Worm (Caenorhabditis elegans) whole organism, late embryonic: Measurements from ENCODE around the gene ncr-1.

ENCODE experiments used
- C38D4.7 ChIP-seq: fragments of 200-800 bp; sonication (Bioruptor generic); optimal IDR thresholded peaks from 2 replicates; lab custom pipeline; 2018; ENCODE audit warnings: mild to moderate bottlenecking, missing genetic modification characterization, moderate library complexity, missing compliant biosample characterization
- F13H6.1 ChIP-seq: sonication (generic microtip); optimal IDR thresholded peaks from 2 replicates; lab custom pipeline; 2016; ENCODE audit warnings: missing genetic modification characterization, missing compliant biosample characterization
- K02D7.2 ChIP-seq: sonication (generic microtip); optimal IDR thresholded peaks from 2 replicates; lab custom pipeline; 2017; ENCODE audit warnings: mild to moderate bottlenecking, missing genetic modification characterization, missing compliant biosample characterization
- T23F11.4 ChIP-seq: fragments of 200-800 bp; sonication (Bioruptor generic); optimal IDR thresholded peaks from 2 replicates; lab custom pipeline; 2018; ENCODE audit warnings: mild to moderate bottlenecking, missing genetic modification characterization, missing compliant biosample characterization
- ahr-1 ChIP-seq: sonication (generic microtip); optimal IDR thresholded peaks from 2 replicates; lab custom pipeline; 2016; ENCODE audit warnings: missing genetic modification characterization, missing compliant biosample characterization
- ceh-14 ChIP-seq: sonication (generic microtip); optimal IDR thresholded peaks from 2 replicates; lab custom pipeline; 2016; ENCODE audit warnings: missing genotype, missing genetic modification characterization, missing compliant biosample characterization
- ceh-19 ChIP-seq: fragments of 200-800 bp; sonication (Bioruptor generic); optimal IDR thresholded peaks from 2 replicates; lab custom pipeline; 2018; ENCODE audit warnings: mild to moderate bottlenecking, missing genetic modification characterization, missing compliant biosample characterization
- ceh-22 ChIP-seq: sonication (generic microtip); optimal IDR thresholded peaks from 2 replicates; lab custom pipeline; 2017; ENCODE audit warnings: missing biosample characterization, missing genetic modification characterization
- ceh-24 ChIP-seq: sonication (generic microtip); optimal IDR thresholded peaks from 2 replicates; lab custom pipeline; 2016; ENCODE audit warnings: mild to moderate bottlenecking, missing genetic modification characterization, missing compliant biosample characterization
- ceh-48 ChIP-seq: sonication (generic microtip); optimal IDR thresholded peaks from 2 replicates; lab custom pipeline; 2016; ENCODE audit warnings: missing genetic modification characterization, inconsistent platforms, missing compliant biosample characterization
- ceh-6 ChIP-seq: fragments of 200-800 bp; sonication (Bioruptor generic); optimal IDR thresholded peaks from 2 replicates; lab custom pipeline; 2018; ENCODE audit warnings: mild to moderate bottlenecking, missing genetic modification characterization, missing compliant biosample characterization
- ceh-9 ChIP-seq: sonication (generic microtip); optimal IDR thresholded peaks from 2 replicates; lab custom pipeline; 2016; ENCODE audit warnings: mild to moderate bottlenecking, missing genetic modification characterization, inconsistent platforms, missing compliant biosample characterization
- dve-1 ChIP-seq: sonication (generic microtip); optimal IDR thresholded peaks from 2 replicates; lab custom pipeline; 2017; ENCODE audit warnings: antibody characterized with exemption, mild to moderate bottlenecking, missing genetic modification characterization, missing compliant biosample characterization
- elt-2 ChIP-seq: sonication (generic microtip); optimal IDR thresholded peaks from 2 replicates; lab custom pipeline; 2016; ENCODE audit warnings: missing genetic modification reagents, missing genetic modification characterization, missing compliant biosample characterization
- ets-4 ChIP-seq: sonication (generic microtip); optimal IDR thresholded peaks from 2 replicates; lab custom pipeline; 2016; ENCODE audit warnings: missing genetic modification characterization, missing compliant biosample characterization
- eyg-1 ChIP-seq: sonication (generic microtip); optimal IDR thresholded peaks from 2 replicates; lab custom pipeline; 2016; ENCODE audit warnings: missing genotype, missing genetic modification characterization, missing compliant biosample characterization
- fax-1 ChIP-seq: sonication (generic microtip); optimal IDR thresholded peaks from 2 replicates; lab custom pipeline; 2016; ENCODE audit warnings: missing genotype, missing genetic modification characterization, missing compliant biosample characterization
- fkh-6 ChIP-seq: sonication (generic microtip); optimal IDR thresholded peaks from 2 replicates; lab custom pipeline; 2016; ENCODE audit warnings: missing genetic modification characterization, missing compliant biosample characterization
- gmeb-2 ChIP-seq: sonication (generic microtip); optimal IDR thresholded peaks from 2 replicates; lab custom pipeline; 2016; ENCODE audit warnings: missing genetic modification characterization, inconsistent platforms, missing compliant biosample characterization
- hlh-13 ChIP-seq: fragments of 200-800 bp; sonication (Bioruptor generic); optimal IDR thresholded peaks from 2 replicates; lab custom pipeline; 2018; ENCODE audit warnings: mild to moderate bottlenecking, missing genetic modification characterization, missing compliant biosample characterization
- hlh-30 ChIP-seq: sonication (generic microtip); optimal IDR thresholded peaks from 2 replicates; lab custom pipeline; 2017; ENCODE audit warnings: antibody characterized with exemption, missing genetic modification characterization, missing compliant biosample characterization; ENCODE audit not compliant: insufficient read depth
- hlh-6 ChIP-seq: sonication (generic microtip); optimal IDR thresholded peaks from 2 replicates; lab custom pipeline; 2016; ENCODE audit warnings: missing genotype, missing genetic modification characterization, missing compliant biosample characterization
- hlh-8 ChIP-seq: sonication (generic microtip); optimal IDR thresholded peaks from 2 replicates; lab custom pipeline; 2016; ENCODE audit warnings: missing genotype, missing genetic modification characterization, missing compliant biosample characterization
- lim-6 ChIP-seq: sonication (generic microtip); optimal IDR thresholded peaks from 2 replicates; lab custom pipeline; 2016; ENCODE audit warnings: missing genetic modification characterization, missing compliant biosample characterization
- lin-11 ChIP-seq: fragments of 200-800 bp; sonication (Bioruptor generic); optimal IDR thresholded peaks from 2 replicates; lab custom pipeline; 2018; ENCODE audit warnings: mild to moderate bottlenecking, missing genetic modification characterization, missing compliant biosample characterization
- madf-2 ChIP-seq: sonication (generic microtip); optimal IDR thresholded peaks from 2 replicates; lab custom pipeline; 2017; ENCODE audit warnings: missing genetic modification characterization, missing compliant biosample characterization
- mec-3 ChIP-seq: sonication (generic microtip); optimal IDR thresholded peaks from 2 replicates; lab custom pipeline; 2016; ENCODE audit warnings: borderline replicate concordance, missing genetic modification characterization, missing compliant biosample characterization
- nfya-1 ChIP-seq: sonication (generic microtip); optimal IDR thresholded peaks from 2 replicates; lab custom pipeline; 2017; ENCODE audit warnings: missing genetic modification characterization, mild to moderate bottlenecking, missing compliant biosample characterization, antibody characterized with exemption, moderate library complexity
- nhr-11 ChIP-seq: fragments of 150-350 bp; optimal IDR thresholded peaks from 2 replicates; lab custom pipeline; 2014; ENCODE audit warnings: missing biosample characterization, missing genetic modification characterization
- nhr-232 ChIP-seq: sonication (generic microtip); optimal IDR thresholded peaks from 2 replicates; lab custom pipeline; 2016; ENCODE audit warnings: missing genetic modification characterization, missing compliant biosample characterization
- odd-2 ChIP-seq: sonication (generic microtip); optimal IDR thresholded peaks from 2 replicates; lab custom pipeline; 2017; ENCODE audit warnings: antibody characterized with exemption, mild to moderate bottlenecking, missing genetic modification characterization, missing compliant biosample characterization
- pag-3 ChIP-seq: sonication (generic microtip); optimal IDR thresholded peaks from 2 replicates; lab custom pipeline; 2016; ENCODE audit warnings: missing compliant biosample characterization, missing genetic modification characterization, borderline replicate concordance
- pat-9 ChIP-seq: fragments of 200-800 bp; sonication (Bioruptor generic); optimal IDR thresholded peaks from 2 replicates; lab custom pipeline; 2018; ENCODE audit warnings: mild to moderate bottlenecking, missing genetic modification characterization, moderate library complexity, missing compliant biosample characterization
- pax-1 ChIP-seq: fragments of 150-350 bp; optimal IDR thresholded peaks from 2 replicates; lab custom pipeline; 2014; ENCODE audit warnings: missing biosample characterization, missing genetic modification characterization
- pha-2 ChIP-seq: sonication (generic microtip); optimal IDR thresholded peaks from 2 replicates; lab custom pipeline; 2017; ENCODE audit warnings: mild to moderate bottlenecking, missing genetic modification characterization, missing compliant biosample characterization
- pha-4 ChIP-seq: fragments of 150-350 bp; optimal IDR thresholded peaks from 2 replicates; lab custom pipeline; 2018; ENCODE audit warnings: missing biosample characterization, missing genetic modification reagents, missing genetic modification characterization
- pros-1 ChIP-seq: fragments of 150-350 bp; optimal IDR thresholded peaks from 2 replicates; lab custom pipeline; 2014; ENCODE audit warnings: missing biosample characterization, missing genetic modification reagents, missing genetic modification characterization
- rnt-1 ChIP-seq: sonication (generic microtip); optimal IDR thresholded peaks from 2 replicates; lab custom pipeline; 2016; ENCODE audit warnings: missing genetic modification characterization, missing compliant biosample characterization
- tbx-2 ChIP-seq: sonication (generic microtip); optimal IDR thresholded peaks from 2 replicates; lab custom pipeline; 2016; ENCODE audit warnings: missing genetic modification characterization, missing compliant biosample characterization
- tbx-7 ChIP-seq: sonication (generic microtip); optimal IDR thresholded peaks from 2 replicates; lab custom pipeline; 2016; ENCODE audit warnings: missing genotype, missing genetic modification characterization, missing compliant biosample characterization
- unc-3 ChIP-seq, 2 experiments: fragments of 200-800 bp in 1 of 2; sonication (Bioruptor generic) in 1 of 2; sonication (generic microtip) in 1 of 2; conservative IDR thresholded peaks in 1 of 2; optimal IDR thresholded peaks in 1 of 2; 2 replicates each; pipeline versions ENCODE4 v1.3.6 to Lab custom; 2016 to 2022; ENCODE audit warnings: missing compliant biosample characterization in 2 of 2, missing genetic modification characterization in 2 of 2, missing genetic modification reagents in 1 of 2
- unc-42 ChIP-seq: sonication (generic microtip); optimal IDR thresholded peaks from 2 replicates; lab custom pipeline; 2016; ENCODE audit warnings: missing genotype, missing genetic modification characterization, missing compliant biosample characterization
- unc-55 ChIP-seq: sonication (generic microtip); optimal IDR thresholded peaks from 2 replicates; lab custom pipeline; 2017; ENCODE audit warnings: missing biosample characterization, missing genetic modification reagents, missing genetic modification characterization
- zip-5 ChIP-seq: sonication (generic microtip); optimal IDR thresholded peaks from 2 replicates; lab custom pipeline; 2016; ENCODE audit warnings: missing genetic modification characterization, missing compliant biosample characterization
- ztf-16 ChIP-seq: sonication (generic microtip); optimal IDR thresholded peaks from 2 replicates; lab custom pipeline; 2017; ENCODE audit warnings: missing genetic modification characterization, missing compliant biosample characterization

ncr-1 gene

ce11 chrX:4469297-4469816, 19.3 kb downstream of the ncr-1 start, which contains the start of gene asb-2 (continued):
- TF ChIP-seq madf-2 (tag; lab: Kevin White, UChicago): no peak
- no peak for TF ChIP-seq ceh-24 (tag; lab: Kevin White, UChicago)
- peak; percentile 22 for TF ChIP-seq elt-2 (tag; lab: Kevin White, UChicago)
- TF ChIP-seq pros-1 (tag; lab: Kevin White, UChicago): peak; percentile 26
- TF ChIP-seq rnt-1: no peak
- no peak for TF ChIP-seq lin-11 (tag; lab: Kevin White, UChicago)
- TF ChIP-seq hlh-8: no peak
- TF ChIP-seq nhr-232 (tag; lab: Kevin White, UChicago): no peak
- TF ChIP-seq mec-3: no peak
- TF ChIP-seq ceh-14 (tag; lab: Kevin White, UChicago): no peak
- no peak for TF ChIP-seq hlh-13 (GFP tag; lab: Kevin White, UChicago)
- peak; percentile 88 for TF ChIP-seq nfya-1 (tag; lab: Kevin White, UChicago)
- TF ChIP-seq ztf-16 (tag; lab: Kevin White, UChicago): no peak
- no peak for TF ChIP-seq hlh-6 (tag; lab: Kevin White, UChicago)
- TF ChIP-seq tbx-7 (tag; lab: Kevin White, UChicago): no peak
- TF ChIP-seq ceh-19: no peak
- no peak for TF ChIP-seq ceh-9
- peak; percentile 6 for TF ChIP-seq hlh-30 (tag; lab: Kevin White, UChicago)
- TF ChIP-seq ceh-22: no peak
- TF ChIP-seq lim-6: no peak
- no peak for TF ChIP-seq eyg-1 (tag; lab: Kevin White, UChicago)
- TF ChIP-seq ceh-48 (tag; lab: Kevin White, UChicago): no peak
- TF ChIP-seq ets-4 (tag; lab: Kevin White, UChicago): no peak
- TF ChIP-seq tbx-2: peak; percentile 49
- no peak for TF ChIP-seq gmeb-2 (tag; lab: Kevin White, UChicago)
- TF ChIP-seq dve-1 (tag; lab: Kevin White, UChicago): peak; percentile 57
- TF ChIP-seq pha-2: no peak
- no peak for TF ChIP-seq ceh-6
- TF ChIP-seq pat-9: no peak
- no peak for TF ChIP-seq fax-1 (tag; lab: Kevin White, UChicago)
- no peak for TF ChIP-seq pag-3
- TF ChIP-seq K02D7.2 (tag; lab: Kevin White, UChicago): no peak

DNA sequence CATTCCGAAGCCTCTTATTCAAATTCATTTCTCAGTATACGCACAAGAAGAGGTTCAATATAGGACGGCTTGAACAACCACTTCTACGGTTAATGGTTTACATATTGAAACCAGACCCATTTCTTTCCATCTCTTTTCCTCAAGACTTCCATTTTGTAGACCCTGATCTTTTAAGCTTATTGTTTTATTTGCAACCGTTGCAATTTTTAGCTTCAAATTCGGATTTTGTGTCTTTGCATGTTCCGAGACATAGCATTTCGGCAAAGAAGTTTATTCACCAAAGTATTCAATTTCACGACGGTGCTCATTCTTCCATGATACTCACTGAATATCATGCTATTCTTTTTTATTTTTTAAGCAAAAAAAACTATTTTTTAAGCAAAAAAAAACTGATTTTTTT, 22.4 kb downstream of the ncr-1 start, which contains the start of gene nmur-3:
Gene nmur-3, plus strand, starts transcription at position 301 of the 400 bp plus-strand sequence.
- TF ChIP-seq nhr-11 (tag; lab: Kevin White, UChicago) (no peak), pha-4 (tag; lab: Kevin White, UChicago) (no peak)
- TF ChIP-seq, all 69 proteins: peak for 0

DNA sequence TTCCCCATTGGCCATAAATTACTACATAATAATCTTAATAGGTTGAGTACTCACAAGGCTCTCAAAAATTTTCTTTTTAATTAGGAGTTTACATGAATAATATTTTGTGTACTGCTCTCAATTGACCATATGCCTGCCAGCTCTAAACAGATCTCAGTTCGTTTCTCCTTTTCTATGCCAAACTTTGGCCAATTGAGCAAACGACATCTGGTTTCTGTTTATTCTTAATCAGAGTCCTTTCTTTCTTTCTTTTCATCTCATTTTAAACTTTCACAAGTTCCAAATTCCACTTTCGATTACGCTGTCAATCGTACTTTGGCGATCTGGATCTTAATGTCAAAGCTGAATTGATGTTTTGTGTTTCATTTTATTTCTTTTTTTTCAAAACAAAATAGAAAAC, 24.3 kb downstream of the ncr-1 start:
- TF ChIP-seq ahr-1 (tag; lab: Kevin White, UChicago) (no peak), hlh-13 (GFP tag; lab: Kevin White, UChicago) (no peak)
- TF ChIP-seq, all 69 proteins: peak for 0

DNA sequence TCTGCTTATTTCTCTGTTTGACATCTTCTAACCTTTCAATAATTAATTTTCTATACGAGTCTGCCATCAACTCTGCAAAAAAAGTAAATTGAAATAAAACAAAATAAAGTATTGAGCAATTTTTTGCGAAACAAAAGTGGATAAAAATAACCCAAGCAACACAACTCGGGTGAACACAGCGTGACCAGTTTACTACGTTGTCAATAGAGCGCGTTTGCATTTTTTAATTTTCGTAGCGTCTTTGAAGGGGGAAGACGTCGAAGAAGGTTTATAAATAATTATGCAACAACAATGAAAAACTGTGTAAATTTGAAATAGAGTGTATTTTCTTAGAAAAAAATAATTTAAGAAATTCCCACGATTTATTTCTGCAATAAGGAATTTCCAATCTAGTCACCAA, 26.3 kb downstream of the ncr-1 start, which contains the start of gene atg-16.1:
Gene atg-16.1, minus strand, starts transcription at position 76 of the 400 bp plus-strand sequence.
- TF ChIP-seq F13H6.1 (tag; lab: Kevin White, UChicago): no peak
- TF ChIP-seq fkh-6 (tag; lab: Kevin White, UChicago): no peak
- TF ChIP-seq ceh-24 (tag; lab: Kevin White, UChicago): no peak
- TF ChIP-seq pha-2: no peak
- no peak for TF ChIP-seq rnt-1
- no peak for TF ChIP-seq ahr-1 (tag; lab: Kevin White, UChicago)
- TF ChIP-seq eyg-1 (tag; lab: Kevin White, UChicago): no peak
- no peak for TF ChIP-seq unc-55
- TF ChIP-seq T23F11.4 (GFP tag; lab: Kevin White, UChicago): no peak
- TF ChIP-seq ceh-48 (tag; lab: Kevin White, UChicago): no peak
- TF ChIP-seq pha-4 (tag; lab: Kevin White, UChicago): no peak
- peak; percentile 12 for TF ChIP-seq ceh-14 (tag; lab: Kevin White, UChicago)
- no peak for TF ChIP-seq lin-11 (tag; lab: Kevin White, UChicago)
- no peak for TF ChIP-seq gmeb-2 (tag; lab: Kevin White, UChicago)
- no peak for TF ChIP-seq mec-3
- no peak for TF ChIP-seq madf-2 (tag; lab: Kevin White, UChicago)
- peak; percentile 75 for TF ChIP-seq pax-1 (tag; lab: Kevin White, UChicago)
- no peak for TF ChIP-seq ceh-6
- no peak for TF ChIP-seq C38D4.7 (GFP tag; lab: Kevin White, UChicago)
- no peak for TF ChIP-seq zip-5 (tag; lab: Kevin White, UChicago)
- TF ChIP-seq nfya-1 (tag; lab: Kevin White, UChicago): peak; percentile 18
- peak; percentile 7 for TF ChIP-seq unc-42 (tag; lab: Kevin White, UChicago)
- no peak for TF ChIP-seq unc-3 (GFP tag; conservative IDR thresholded peaks at IDR 0.05; lab: Robert Waterston, UW)
- TF ChIP-seq unc-3 (tag; optimal IDR thresholded peaks at IDR 0.05; lab: Kevin White, UChicago): no peak
- no peak for TF ChIP-seq odd-2 (tag; lab: Kevin White, UChicago)
- peak; percentile 61 for TF ChIP-seq hlh-30 (tag; lab: Kevin White, UChicago)
